Fruit fly (Drosophila melanogaster) whole organism, wandering third instar larva: ENCODE measurements around the gene noc.

Experiments
- Abd-B ChIP-seq: fragments of >200 bp; optimal IDR thresholded peaks from 2 replicates; lab custom pipeline; 2017; ENCODE audit warnings: missing biosample characterization, missing genetic modification characterization
- CG9705 ChIP-seq: fragments of 200-800 bp; sonication (Bioruptor generic); optimal IDR thresholded peaks from 2 replicates; lab custom pipeline; 2018; ENCODE audit warnings: missing biosample characterization, mild to moderate bottlenecking, missing genetic modification characterization
- CrebA ChIP-seq: fragments of 200-800 bp; sonication (Bioruptor generic); optimal IDR thresholded peaks from 2 replicates; lab custom pipeline; 2016; ENCODE audit warnings: missing biosample characterization, mild to moderate bottlenecking, missing genetic modification characterization, borderline replicate concordance
- Dfd ChIP-seq: fragments of >200 bp; optimal IDR thresholded peaks from 2 replicates; lab custom pipeline; 2017; ENCODE audit warnings: missing biosample characterization, missing genetic modification characterization
- Dif ChIP-seq: fragments of 200-275, 200-300 bp; sonication (Bioruptor generic); optimal IDR thresholded peaks from 2 replicates; lab custom pipeline; 2018; ENCODE audit warnings: missing biosample characterization, missing genetic modification characterization; ENCODE audit not compliant: partially characterized antibody
- GATAd ChIP-seq: sonication (Bioruptor generic); optimal IDR thresholded peaks from 2 replicates; lab custom pipeline; 2016; ENCODE audit warnings: missing biosample characterization, missing genetic modification characterization
- HLH106 ChIP-seq: fragments of 200-800 bp; optimal IDR thresholded peaks from 3 replicates; lab custom pipeline; 2019; ENCODE audit warnings: missing biosample characterization, mild to moderate bottlenecking, missing genetic modification characterization, moderate library complexity
- Hnf4 ChIP-seq: fragments of 200-800 bp; sonication (Bioruptor generic); optimal IDR thresholded peaks from 2 replicates; lab custom pipeline; 2016; ENCODE audit warnings: missing biosample characterization, mild to moderate bottlenecking, missing genetic modification characterization
- Hr78 ChIP-seq: fragments of >200 bp; optimal IDR thresholded peaks from 2 replicates; lab custom pipeline; 2017; ENCODE audit warnings: missing biosample characterization, missing genetic modification characterization
- Hr83 ChIP-seq: fragments of 200-300 bp; sonication (Bioruptor generic); optimal IDR thresholded peaks from 2 replicates; lab custom pipeline; 2016; ENCODE audit warnings: missing biosample characterization, mild to moderate bottlenecking, missing genetic modification characterization, moderate library complexity; ENCODE audit not compliant: poor library complexity, severe bottlenecking
- Jra ChIP-seq: sonication (Bioruptor generic); optimal IDR thresholded peaks from 2 replicates; lab custom pipeline; 2016; ENCODE audit warnings: missing biosample characterization, missing genetic modification characterization
- Mio ChIP-seq: sonication (Bioruptor generic); optimal IDR thresholded peaks from 2 replicates; lab custom pipeline; 2016; ENCODE audit warnings: missing biosample characterization, missing genetic modification characterization
- Myc ChIP-seq: fragments of >200 bp; optimal IDR thresholded peaks from 2 replicates; lab custom pipeline; 2017
- N ChIP-seq: fragments of >200 bp; optimal IDR thresholded peaks from 2 replicates; lab custom pipeline; 2018; ENCODE audit warnings: missing biosample characterization, missing external identifiers, missing genetic modification characterization
- OdsH ChIP-seq: fragments of 200-800 bp; sonication (Bioruptor generic); optimal IDR thresholded peaks from 2 replicates; lab custom pipeline; 2016; ENCODE audit warnings: missing biosample characterization, mild to moderate bottlenecking, missing genetic modification characterization
- Rel ChIP-seq, 2 experiments: fragments of 200-800 bp; sonication (Bioruptor generic) in 1 of 2; optimal IDR thresholded peaks; 2 replicates in 1 of 2; 3 replicates in 1 of 2; lab custom pipeline; 2016 to 2019; ENCODE audit warnings: mild to moderate bottlenecking in 2 of 2, missing biosample characterization in 2 of 2, missing genetic modification characterization in 2 of 2, moderate library complexity in 1 of 2
- Sp1 ChIP-seq: fragments of 200-800 bp; sonication (Bioruptor generic); optimal IDR thresholded peaks from 3 replicates; lab custom pipeline; 2019; ENCODE audit warnings: missing biosample characterization, mild to moderate bottlenecking, missing genetic modification characterization, moderate library complexity
- Vsx2 ChIP-seq: fragments of 200-300, 225-300 bp; sonication (Bioruptor generic); optimal IDR thresholded peaks from 2 replicates; lab custom pipeline; 2018; ENCODE audit warnings: missing biosample characterization, missing genetic modification characterization; ENCODE audit not compliant: partially characterized antibody
- br ChIP-seq: fragments of 200-800 bp; sonication (Bioruptor generic); optimal IDR thresholded peaks from 2 replicates; lab custom pipeline; 2016; ENCODE audit warnings: missing biosample characterization, missing genetic modification characterization
- brk ChIP-seq: fragments of 200-800 bp; sonication (Bioruptor generic); optimal IDR thresholded peaks from 2 replicates; lab custom pipeline; 2016; ENCODE audit warnings: missing biosample characterization, mild to moderate bottlenecking, missing genetic modification characterization
- dmrt93B ChIP-seq: fragments of 200-800 bp; sonication (Bioruptor generic); optimal IDR thresholded peaks from 2 replicates; lab custom pipeline; 2018; ENCODE audit warnings: missing biosample characterization, mild to moderate bottlenecking, missing genetic modification characterization
- dsf ChIP-seq: sonication (Bioruptor generic); optimal IDR thresholded peaks from 2 replicates; lab custom pipeline; 2016; ENCODE audit warnings: missing biosample characterization, missing genetic modification characterization, borderline replicate concordance
- ey ChIP-seq: fragments of 200-800 bp; sonication (Bioruptor generic); optimal IDR thresholded peaks from 2 replicates; lab custom pipeline; 2016; ENCODE audit warnings: missing biosample characterization, missing genetic modification characterization
- foxo ChIP-seq, 2 experiments: fragments of 200-800 bp; sonication (Bioruptor generic); optimal IDR thresholded peaks; 2 replicates in 1 of 2; 3 replicates in 1 of 2; lab custom pipeline; 2016 to 2017; ENCODE audit warnings: missing biosample characterization in 2 of 2, missing genetic modification characterization in 2 of 2
- fru ChIP-seq: fragments of 200-800 bp; sonication (Bioruptor generic); optimal IDR thresholded peaks from 3 replicates; lab custom pipeline; 2016; ENCODE audit warnings: missing biosample characterization, mild to moderate bottlenecking, missing genetic modification characterization
- h ChIP-seq: fragments of 200-800 bp; sonication (Bioruptor generic); optimal IDR thresholded peaks from 3 replicates; lab custom pipeline; 2016; ENCODE audit warnings: missing biosample characterization, mild to moderate bottlenecking, missing genetic modification characterization
- jim ChIP-seq: fragments of 175-275, 200-325 bp; sonication (Bioruptor generic); optimal IDR thresholded peaks from 2 replicates; lab custom pipeline; 2016; ENCODE audit warnings: missing biosample characterization, mild to moderate bottlenecking, missing genetic modification characterization
- lola ChIP-seq: fragments of >200 bp; optimal IDR thresholded peaks from 2 replicates; lab custom pipeline; 2017; ENCODE audit warnings: missing biosample characterization, missing genetic modification characterization
- psq ChIP-seq: fragments of 200-800 bp; sonication (Bioruptor generic); optimal IDR thresholded peaks from 3 replicates; lab custom pipeline; 2017; ENCODE audit warnings: missing biosample characterization, mild to moderate bottlenecking, missing genetic modification characterization, moderate library complexity
- rgr ChIP-seq: fragments of 200-800 bp; sonication (Bioruptor generic); optimal IDR thresholded peaks from 3 replicates; lab custom pipeline; 2016; ENCODE audit warnings: missing biosample characterization, mild to moderate bottlenecking, missing genetic modification characterization
- sage ChIP-seq: fragments of 200-800 bp; sonication (Bioruptor generic); optimal IDR thresholded peaks from 2 replicates; lab custom pipeline; 2016; ENCODE audit warnings: missing biosample characterization, mild to moderate bottlenecking, missing genetic modification characterization
- sv ChIP-seq: fragments of 200-800 bp; sonication (Bioruptor generic); optimal IDR thresholded peaks from 3 replicates; lab custom pipeline; 2016; ENCODE audit warnings: missing biosample characterization, missing genetic modification characterization
- tai ChIP-seq: sonication (Bioruptor generic); optimal IDR thresholded peaks from 2 replicates; lab custom pipeline; 2016; ENCODE audit warnings: missing biosample characterization, missing genetic modification characterization
- woc ChIP-seq: sonication (Bioruptor generic); optimal IDR thresholded peaks from 2 replicates; lab custom pipeline; 2016; ENCODE audit warnings: missing biosample characterization, mild to moderate bottlenecking, missing genetic modification characterization

noc gene

dm6 chr2L:14521472-14521871, 30.8 kb downstream of the noc start:
- TF ChIP-seq fru (GFP tag; lab: Kevin White, UChicago) (peak; percentile 12), OdsH (GFP tag; lab: Kevin White, UChicago) (peak; percentile 0), psq (no peak)

- TF ChIP-seq sage (GFP tag; lab: Kevin White, UChicago) = no peak
- peak in 1 of 2 experiments; percentile 17 for TF ChIP-seq foxo (GFP tag; optimal IDR thresholded peaks at IDR 0.05; lab: Kevin White, UChicago)
- TF ChIP-seq tai (GFP tag; lab: Kevin White, UChicago) = no peak
- TF ChIP-seq Hr78 (GFP tag; lab: Kevin White, UChicago) = no peak
- TF ChIP-seq Abd-B (GFP tag; lab: Kevin White, UChicago) = no peak
- TF ChIP-seq lola = no peak
- TF ChIP-seq jim = no peak
- no peak for TF ChIP-seq Mio (GFP tag; lab: Kevin White, UChicago)
Observed at dm6 chr2L:14523731-14524130, 33.1 kb downstream of the noc start.

- TF ChIP-seq psq = no peak
Observed at dm6 chr2L:14524244-14524643, 33.6 kb downstream of the noc start, which contains the start of gene CG33648. Gene CG33648, plus strand, starts transcription at chr2L:14524312.

dm6 chr2L:14527200-14527797, 36.6 kb downstream of the noc start:
- TF ChIP-seq GATAd (GFP tag; lab: Kevin White, UChicago) (no peak), lola (no peak)

- TF ChIP-seq Jra (GFP tag; lab: Kevin White, UChicago) (no peak), Myc (lab: Kevin White, UChicago) (no peak), Hr83 (GFP tag; lab: Kevin White, UChicago) (no peak), h (no peak), lola (no peak), Vsx2 (no peak), Dif (GFP tag; lab: Kevin White, UChicago) (no peak), woc (no peak), Mio (GFP tag; lab: Kevin White, UChicago) (no peak)
Observed at dm6 chr2L:14528954-14529660, 38.4 kb downstream of the noc start.

- TF ChIP-seq lola (no peak), GATAd (GFP tag; lab: Kevin White, UChicago) (no peak), Hnf4 (GFP tag; lab: Kevin White, UChicago) (no peak), Mio (GFP tag; lab: Kevin White, UChicago) (no peak), Myc (lab: Kevin White, UChicago) (no peak), sage (GFP tag; lab: Kevin White, UChicago) (no peak), Hr78 (GFP tag; lab: Kevin White, UChicago) (no peak), h (no peak)
Observed at dm6 chr2L:14530685-14531084, 40.0 kb downstream of the noc start.

dm6 chr2L:14531268-14531863, 40.7 kb downstream of the noc start:
- TF ChIP-seq Hr78 (GFP tag; lab: Kevin White, UChicago) (no peak), HLH106 (tag; lab: Kevin White, UChicago) (no peak), ey (GFP tag; lab: Kevin White, UChicago) (no peak), CG9705 (GFP tag; lab: Kevin White, UChicago) (no peak), fru (GFP tag; lab: Kevin White, UChicago) (peak; percentile 54), N (GFP tag; lab: Kevin White, UChicago) (no peak), sv (GFP tag; lab: Kevin White, UChicago) (no peak), rgr (GFP tag; lab: Kevin White, UChicago) (no peak), dmrt93B (no peak), jim (peak; percentile 39), Jra (GFP tag; lab: Kevin White, UChicago) (no peak), Sp1 (no peak), br (GFP tag; lab: Kevin White, UChicago) (peak; percentile 1), GATAd (GFP tag; lab: Kevin White, UChicago) (no peak), lola (no peak), Dfd (no peak), Hr83 (GFP tag; lab: Kevin White, UChicago) (no peak), sage (GFP tag; lab: Kevin White, UChicago) (no peak), Myc (lab: Kevin White, UChicago) (no peak), Abd-B (GFP tag; lab: Kevin White, UChicago) (no peak), brk (GFP tag; lab: Kevin White, UChicago) (no peak), dsf (GFP tag; lab: Kevin White, UChicago) (no peak), CrebA (GFP tag; lab: Kevin White, UChicago) (no peak), Rel (GFP tag; optimal IDR thresholded peaks at IDR 0.05; lab: Kevin White, UChicago) (peak; percentile 10), Rel (tag; optimal IDR thresholded peaks at IDR 0.05; lab: Kevin White, UChicago) (no peak), OdsH (GFP tag; lab: Kevin White, UChicago) (no peak)
